Worm (Caenorhabditis elegans): ENCODE data around the gene cest-7.
A peak's percentile ranks its signal among the peaks of the same experiment; 100 is the strongest.

Gene cest-7

DNA sequence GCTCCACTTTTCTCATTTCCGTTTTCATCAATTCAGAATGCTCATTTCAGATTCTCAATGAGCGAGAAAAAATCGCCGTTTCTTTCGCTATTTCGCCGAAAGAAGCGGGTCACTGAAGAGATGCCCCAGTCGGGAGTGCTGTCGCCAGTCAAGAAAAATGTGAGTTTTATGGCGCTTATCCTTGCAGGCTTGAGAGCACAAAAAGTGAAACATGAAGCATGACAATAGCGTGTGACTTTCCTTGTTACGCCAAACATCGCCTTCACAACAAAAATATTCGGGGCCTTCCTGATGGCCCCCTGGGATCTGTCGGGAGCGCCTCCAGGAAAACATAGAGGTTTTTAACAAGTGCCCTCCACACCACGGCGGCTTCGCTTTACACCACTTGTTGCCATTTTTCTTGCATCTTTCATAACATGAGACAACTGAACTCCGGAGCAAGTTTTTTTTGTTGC is 26.9 kb downstream of the cest-7 start, which contains the start of gene E01G6.2:
Gene E01G6.2 (plus strand): TSS at position 51 of the 455 bp plus-strand sequence.
- TF ChIP-seq aha-1 (tag) (peak; percentile 94), ceh-20 (GFP tag; IDR thresholded peaks at IDR 0.05) (0 out of 2 replicates have a peak, but pooled peaks have one; percentile 29), hmg-1.1 (GFP tag; IDR thresholded peaks at IDR 0.05) (0 out of 2 replicates have a peak, but pooled peaks have one; percentile 31), tag-97 (GFP tag; IDR thresholded peaks at IDR 0.05) (no peak), nhr-10 (tag; optimal IDR thresholded peaks at IDR 0.05) (no peak), daf-12 (tag; optimal IDR thresholded peaks at IDR 0.05) (no peak), hlh-30 (tag; optimal IDR thresholded peaks at IDR 0.05; ENCODE audit: insufficient read depth) (peak; percentile 56)

DNA sequence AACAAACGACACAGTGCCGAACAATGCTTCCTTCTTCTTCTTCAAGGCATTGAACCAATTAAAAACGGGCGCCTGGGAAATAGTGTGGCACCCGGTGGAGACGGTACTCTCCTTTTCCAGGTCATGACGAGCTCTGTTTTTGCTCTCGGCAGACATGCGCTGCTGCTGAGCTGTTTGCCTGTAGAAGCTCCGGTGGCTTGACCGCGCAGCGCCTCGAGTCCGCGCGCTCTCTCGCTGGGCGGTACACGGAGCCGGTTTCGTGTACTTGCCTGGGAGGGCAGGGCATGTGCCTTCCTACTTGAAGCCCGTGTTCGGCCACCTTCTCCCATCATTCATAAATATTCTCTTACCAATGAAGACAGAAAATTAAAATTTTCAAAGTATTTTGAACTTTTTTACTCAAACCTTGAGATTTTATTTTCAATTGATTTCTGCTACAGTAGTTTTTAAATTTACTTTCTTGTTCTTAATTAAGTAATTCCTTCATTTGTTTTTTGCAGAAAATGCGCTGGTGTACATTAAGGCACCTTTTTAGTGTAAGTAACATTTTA is 30.7 kb downstream of the cest-7 start, which contains the start of gene E01G6.1:
Gene E01G6.1 (plus strand): TSS at position 501 of the 551 bp plus-strand sequence.
- TF ChIP-seq lir-3 (tag; optimal IDR thresholded peaks at IDR 0.05) (no peak), ceh-82 (tag; optimal IDR thresholded peaks at IDR 0.05) (no peak), dpl-1 (GFP tag; optimal IDR thresholded peaks at IDR 0.05) (no peak), zag-1 (tag; optimal IDR thresholded peaks at IDR 0.05) (no peak), tra-1 (GFP tag; IDR thresholded peaks at IDR 0.05) (no peak), snpc-1.2 (GFP tag; IDR thresholded peaks at IDR 0.05) (no peak), set-16 (GFP tag; IDR thresholded peaks at IDR 0.05) (peak; percentile 93), Y48G9A.11 (GFP tag; IDR thresholded peaks at IDR 0.05) (no peak), dmd-8 (GFP tag; IDR thresholded peaks at IDR 0.05) (0 out of 2 replicates have a peak, but pooled peaks have one; percentile 37), daf-16 (GFP tag; optimal IDR thresholded peaks at IDR 0.05) (no peak), daf-16 (tag; optimal IDR thresholded peaks at IDR 0.05) (no peak)

DNA sequence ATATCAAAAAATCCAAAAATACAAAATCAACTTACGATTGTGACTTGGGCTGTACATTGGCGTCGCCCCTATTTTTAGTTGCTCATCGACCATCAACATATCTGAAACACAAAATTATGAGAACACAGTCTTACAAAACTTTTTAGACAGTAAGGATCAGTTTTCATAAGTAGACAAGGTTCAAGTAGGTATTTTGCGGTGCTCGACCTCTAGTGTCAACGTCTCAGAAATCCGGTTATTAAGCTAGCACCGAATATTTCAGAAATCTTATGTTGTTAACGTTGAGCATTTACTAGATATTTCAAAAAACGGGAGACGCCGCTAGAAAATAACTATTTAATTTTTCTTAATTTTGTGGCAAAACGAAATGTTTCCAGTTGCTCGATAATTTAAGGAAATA is 41.1 kb downstream of the cest-7 start, which contains the start of gene otpl-8:
Gene otpl-8 (minus strand): TSS at position 101 of the 400 bp plus-strand sequence.
- TF ChIP-seq tag-97 (GFP tag; IDR thresholded peaks at IDR 0.05) = no peak
- no peak for TF ChIP-seq duxl-1 (tag; optimal IDR thresholded peaks at IDR 0.05; ENCODE audit: poor library complexity)
- no peak for TF ChIP-seq ceh-32 (tag; optimal IDR thresholded peaks at IDR 0.05; ENCODE audit: poor library complexity)
- TF ChIP-seq lin-13 (GFP tag; optimal IDR thresholded peaks at IDR 0.05) = no peak
- TF ChIP-seq lim-7 (GFP tag; IDR thresholded peaks at IDR 0.05) = no peak
- no peak for TF ChIP-seq dmd-9 (GFP tag; IDR thresholded peaks at IDR 0.05)
- no peak for TF ChIP-seq nhr-25 (tag; optimal IDR thresholded peaks at IDR 0.05; ENCODE audit: borderline replicate concordance, insufficient read depth)
- TF ChIP-seq daf-16 (GFP tag; optimal IDR thresholded peaks at IDR 0.05) = no peak
- no peak for TF ChIP-seq daf-16 (tag; optimal IDR thresholded peaks at IDR 0.05)
- no peak for TF ChIP-seq dve-1 (tag; optimal IDR thresholded peaks at IDR 0.05; ENCODE audit: insufficient read depth)
- no peak for TF ChIP-seq nhr-11 (tag; optimal IDR thresholded peaks at IDR 0.05)
- no peak for TF ChIP-seq lin-38 (GFP tag; IDR thresholded peaks at IDR 0.05)

DNA sequence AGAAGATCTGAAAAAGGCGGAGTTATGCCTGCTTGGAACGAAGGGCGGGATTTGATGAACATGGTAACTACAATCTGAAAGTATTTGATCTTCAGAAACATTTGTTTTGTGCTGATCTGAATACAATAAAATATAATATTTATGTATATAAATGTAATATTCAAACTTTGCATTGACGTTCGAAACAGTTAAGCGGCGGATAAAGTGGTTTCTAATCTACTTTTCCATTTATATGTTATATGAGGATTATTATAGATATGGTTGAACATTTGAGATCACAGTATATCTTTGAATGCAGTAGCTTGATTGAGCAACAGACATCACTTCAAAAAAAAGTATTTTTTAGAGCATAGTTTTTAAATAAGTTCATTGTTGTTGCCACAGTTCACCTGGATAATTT is 44.1 kb downstream of the cest-7 start, which contains the start of gene H19J13.2:
Gene H19J13.2 (minus strand): TSS at position 101 of the 400 bp plus-strand sequence.
- TF ChIP-seq nhr-237 (tag; optimal IDR thresholded peaks at IDR 0.05) = no peak
- no peak for TF ChIP-seq dmd-8 (GFP tag; IDR thresholded peaks at IDR 0.05)
- no peak for TF ChIP-seq mep-1 (tag; optimal IDR thresholded peaks at IDR 0.05)
- TF ChIP-seq ztf-7 (tag; optimal IDR thresholded peaks at IDR 0.05) = no peak
- TF ChIP-seq Y5F2A.4 (GFP tag; optimal IDR thresholded peaks at IDR 0.05) = no peak
- TF ChIP-seq dpl-1 (GFP tag; optimal IDR thresholded peaks at IDR 0.05) = no peak
- TF ChIP-seq zip-11 (GFP tag; IDR thresholded peaks at IDR 0.05) = no peak
- TF ChIP-seq hif-1 (tag; optimal IDR thresholded peaks at IDR 0.05) = no peak
- no peak for TF ChIP-seq fos-1 (tag; optimal IDR thresholded peaks at IDR 0.05)
- no peak for TF ChIP-seq nhr-42 (GFP tag; IDR thresholded peaks at IDR 0.05)
- TF ChIP-seq zag-1 (tag; optimal IDR thresholded peaks at IDR 0.05) = no peak
- no peak for TF ChIP-seq arid-1 (GFP tag; conservative IDR thresholded peaks at IDR 0.05)
